Fruit fly (Drosophila melanogaster) whole organism, prepupa: ENCODE results near the gene CG5001.

Source experiments
- CG10631 ChIP-seq: fragments of 200-800 bp; sonication (Bioruptor generic); optimal IDR thresholded peaks from 2 replicates; lab custom pipeline; 2016; ENCODE audit warnings: missing biosample characterization, missing genetic modification characterization
- CG11294 ChIP-seq: fragments of 200-800 bp; sonication (Bioruptor generic); IDR thresholded peaks from 2 replicates; pipeline ENCODE4 v1.3.6; 2022; ENCODE audit warnings: missing biosample characterization, missing genetic modification characterization
- CG11902 ChIP-seq: fragments of 200-800 bp; sonication (Bioruptor generic); optimal IDR thresholded peaks from 3 replicates; lab custom pipeline; 2016; ENCODE audit warnings: missing biosample characterization, missing genetic modification characterization
- CG1621 ChIP-seq: fragments of 200-800 bp; sonication (Bioruptor generic); optimal IDR thresholded peaks from 3 replicates; lab custom pipeline; 2018; ENCODE audit warnings: missing biosample characterization, mild to moderate bottlenecking, missing genetic modification characterization
- CG3032 ChIP-seq: fragments of 200-800 bp; optimal IDR thresholded peaks from 2 replicates; lab custom pipeline; 2019; ENCODE audit warnings: missing biosample characterization, mild to moderate bottlenecking, missing genetic modification characterization, moderate library complexity
- CG31627 ChIP-seq: fragments of 200-800 bp; sonication (Bioruptor generic); optimal IDR thresholded peaks from 3 replicates; lab custom pipeline; 2016; ENCODE audit warnings: missing biosample characterization, missing genetic modification characterization
- CG32006 ChIP-seq: fragments of 200-800 bp; sonication (Bioruptor generic); optimal IDR thresholded peaks from 3 replicates; lab custom pipeline; 2017; ENCODE audit warnings: missing biosample characterization, mild to moderate bottlenecking, missing genetic modification characterization
- CG3919 ChIP-seq: fragments of 200-800 bp; sonication (Bioruptor generic); optimal IDR thresholded peaks from 3 replicates; lab custom pipeline; 2016; ENCODE audit warnings: missing biosample characterization, missing genetic modification characterization
- CG6163 ChIP-seq: fragments of 200-800 bp; sonication (Bioruptor generic); IDR thresholded peaks from 3 replicates; pipeline ENCODE4 v1.3.6; 2022; ENCODE audit warnings: missing biosample characterization, missing genetic modification characterization
- CG6792 ChIP-seq: fragments of 200-800 bp; sonication (Bioruptor generic); optimal IDR thresholded peaks from 3 replicates; lab custom pipeline; 2016; ENCODE audit warnings: missing biosample characterization, missing genetic modification characterization
- CG6808 ChIP-seq: fragments of 200-800 bp; sonication (Bioruptor generic); optimal IDR thresholded peaks from 3 replicates; lab custom pipeline; 2017; ENCODE audit warnings: missing biosample characterization, missing genetic modification characterization, mild to moderate bottlenecking, moderate library complexity, missing genetic modification reagents
- CG6854 ChIP-seq: fragments of 200-800 bp; sonication (Bioruptor generic); optimal IDR thresholded peaks from 2 replicates; lab custom pipeline; 2017; ENCODE audit warnings: missing biosample characterization, mild to moderate bottlenecking, missing genetic modification characterization
- CG8119 ChIP-seq: fragments of 200-800 bp; sonication (Bioruptor generic); IDR thresholded peaks from 3 replicates; pipeline ENCODE4 v1.3.6; 2022; ENCODE audit warnings: missing biosample characterization, missing genetic modification characterization
- CG9139 ChIP-seq: fragments of 200-800 bp; sonication (Bioruptor generic); optimal IDR thresholded peaks from 3 replicates; lab custom pipeline; 2017; ENCODE audit warnings: missing biosample characterization, mild to moderate bottlenecking, missing genetic modification characterization
- Eip78C ChIP-seq: fragments of 200-800 bp; sonication (Bioruptor generic); peaks from one replicate; lab custom pipeline; 2016; ENCODE audit warnings: missing biosample characterization, missing genetic modification characterization
- Hr38 ChIP-seq: sonication (Bioruptor generic); optimal IDR thresholded peaks from 2 replicates; lab custom pipeline; 2016; ENCODE audit warnings: missing biosample characterization, missing genetic modification characterization
- Hr4 ChIP-seq: fragments of 200-800 bp; sonication (Bioruptor generic); optimal IDR thresholded peaks from 3 replicates; lab custom pipeline; 2016; ENCODE audit warnings: missing biosample characterization, missing genetic modification characterization
- Met ChIP-seq: fragments of 200-800 bp; sonication (Bioruptor generic); optimal IDR thresholded peaks from 3 replicates; lab custom pipeline; 2016; ENCODE audit warnings: missing biosample characterization, missing genetic modification characterization
- OdsH ChIP-seq: fragments of 200-800 bp; sonication (Bioruptor generic); optimal IDR thresholded peaks from 3 replicates; lab custom pipeline; 2016; ENCODE audit warnings: missing biosample characterization, missing genetic modification characterization
- Smox ChIP-seq: fragments of 200-800 bp; sonication (Bioruptor generic); optimal IDR thresholded peaks from 3 replicates; lab custom pipeline; 2016; ENCODE audit warnings: missing biosample characterization, missing genetic modification characterization
- Sox102F ChIP-seq: fragments of 200-800 bp; sonication (Bioruptor generic); optimal IDR thresholded peaks from 2 replicates; lab custom pipeline; 2016; ENCODE audit warnings: missing biosample characterization, mild to moderate bottlenecking, missing genetic modification characterization
- Sox14 ChIP-seq: fragments of 200-800 bp; sonication (Bioruptor generic); optimal IDR thresholded peaks from 3 replicates; lab custom pipeline; 2016; ENCODE audit warnings: missing biosample characterization, missing genetic modification characterization
- achi ChIP-seq: fragments of 200-800 bp; sonication (Bioruptor generic); optimal IDR thresholded peaks from 3 replicates; lab custom pipeline; 2016; ENCODE audit warnings: missing biosample characterization, missing genetic modification characterization
- acj6 ChIP-seq: fragments of 200-800 bp; sonication (Bioruptor generic); optimal IDR thresholded peaks from 3 replicates; lab custom pipeline; 2016; ENCODE audit warnings: missing biosample characterization, missing genetic modification characterization
- cyc ChIP-seq: fragments of 200-800 bp; sonication (Bioruptor generic); optimal IDR thresholded peaks from 3 replicates; lab custom pipeline; 2016; ENCODE audit warnings: missing biosample characterization, missing genetic modification characterization
- dac ChIP-seq: fragments of 200-800 bp; sonication (Bioruptor generic); optimal IDR thresholded peaks from 2 replicates; lab custom pipeline; 2017; ENCODE audit warnings: missing biosample characterization, mild to moderate bottlenecking, missing genetic modification characterization
- eg ChIP-seq: fragments of 200-800 bp; sonication (Bioruptor generic); IDR thresholded peaks from 3 replicates; pipeline ENCODE4 v1.3.6; 2022; ENCODE audit warnings: missing biosample characterization, missing genetic modification characterization
- esn ChIP-seq: fragments of 200-800 bp; sonication (Bioruptor generic); optimal IDR thresholded peaks from 2 replicates; lab custom pipeline; 2016; ENCODE audit warnings: missing biosample characterization, mild to moderate bottlenecking, missing genetic modification characterization, moderate library complexity
- fd85E ChIP-seq: fragments of 200-800 bp; sonication (Bioruptor generic); optimal IDR thresholded peaks from 3 replicates; lab custom pipeline; 2016; ENCODE audit warnings: missing biosample characterization, missing genetic modification characterization
- fkh ChIP-seq: fragments of 200-800 bp; sonication (Bioruptor generic); optimal IDR thresholded peaks from 3 replicates; lab custom pipeline; 2017; ENCODE audit warnings: missing biosample characterization, mild to moderate bottlenecking, missing genetic modification characterization, moderate library complexity
- lz ChIP-seq: fragments of 200-800 bp; sonication (Bioruptor generic); optimal IDR thresholded peaks from 3 replicates; lab custom pipeline; 2016; ENCODE audit warnings: missing biosample characterization, missing genetic modification characterization
- net ChIP-seq: fragments of 200-800 bp; sonication (Bioruptor generic); optimal IDR thresholded peaks from 3 replicates; lab custom pipeline; 2016; ENCODE audit warnings: missing biosample characterization, missing genetic modification characterization
- salr ChIP-seq, 2 experiments: fragments of 200-800 bp; sonication (Bioruptor generic); optimal IDR thresholded peaks; 3 replicates each; lab custom pipeline; 2016 to 2018; ENCODE audit warnings: missing biosample characterization in 2 of 2, missing genetic modification characterization in 2 of 2, mild to moderate bottlenecking in 1 of 2
- spab ChIP-seq: fragments of 200-800 bp; sonication (Bioruptor generic); optimal IDR thresholded peaks from 2 replicates; lab custom pipeline; 2017; ENCODE audit warnings: missing biosample characterization, mild to moderate bottlenecking, missing genetic modification characterization, missing genetic modification reagents
- topi ChIP-seq: fragments of 200-800 bp; sonication (Bioruptor generic); optimal IDR thresholded peaks from 3 replicates; lab custom pipeline; 2016; ENCODE audit warnings: missing biosample characterization, missing genetic modification characterization
- vri ChIP-seq: fragments of 200-800 bp; sonication (Bioruptor generic); optimal IDR thresholded peaks from 3 replicates; lab custom pipeline; 2016; ENCODE audit warnings: missing biosample characterization, mild to moderate bottlenecking, missing genetic modification characterization

Gene CG5001

dm6 chr2L:1144371-1145360 lies 40.9 kb upstream of the CG5001 start (continued):
- peak; percentile 93 for TF ChIP-seq CG31627 (GFP tag; lab: Kevin White, UChicago)
- TF ChIP-seq CG6808 (GFP tag; lab: Kevin White, UChicago) = no peak
- peak; percentile 99 for TF ChIP-seq vri (GFP tag; lab: Kevin White, UChicago)
- TF ChIP-seq acj6 = peak; percentile 79
- TF ChIP-seq Hr4 (GFP tag; lab: Kevin White, UChicago) = no peak
- peak; percentile 74 for TF ChIP-seq CG6792 (GFP tag; lab: Kevin White, UChicago)
- TF ChIP-seq net = peak; percentile 55
- peak; percentile 87 for TF ChIP-seq Sox14
- TF ChIP-seq Met = peak; percentile 92
- peak; percentile 91 for TF ChIP-seq topi (GFP tag; lab: Kevin White, UChicago)
- TF ChIP-seq eg (GFP tag; lab: Robert Waterston, UW) = peak; percentile 57; the same call in 2 of the 3 replicates
- TF ChIP-seq, all 60 proteins: peak for 48

- TF ChIP-seq fd85E (GFP tag; lab: Kevin White, UChicago) (no peak), salr (GFP tag; optimal IDR thresholded peaks at IDR 0.05; lab: Kevin White, UChicago) (no peak), net (no peak), Smox (no peak), spab (GFP tag; lab: Kevin White, UChicago) (no peak), CG10631 (GFP tag; lab: Kevin White, UChicago) (no peak), OdsH (GFP tag; lab: Kevin White, UChicago) (no peak), CG1621 (peak; percentile 95)
Measured at dm6 chr2L:1147656-1148055, 37.9 kb upstream of the CG5001 start.

DNA sequence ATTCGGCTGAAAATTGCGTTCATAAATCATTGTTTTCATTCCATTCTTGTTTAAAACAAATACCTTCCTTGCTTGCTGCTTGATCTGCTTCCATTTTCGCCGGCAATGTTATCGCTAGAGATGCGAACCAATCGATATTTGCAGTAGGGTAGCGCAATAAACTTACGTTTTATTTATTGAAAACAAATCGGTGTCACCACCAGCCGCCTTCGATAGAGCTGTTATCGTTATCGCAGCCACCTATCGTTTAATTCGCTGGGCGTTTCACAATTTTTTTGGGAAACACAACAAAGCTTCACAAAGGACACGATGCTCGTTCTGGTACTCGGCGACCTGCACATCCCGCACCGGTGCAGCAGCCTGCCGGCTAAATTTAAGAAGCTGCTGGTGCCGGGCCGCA lies 35.0 kb upstream of the CG5001 start, which contains the start of the genes Tfb4 and Vps29:
TSS of gene Tfb4 (minus strand) at position 124 of the 400 bp plus-strand sequence.
TSS of gene Vps29 (plus strand) at position 213 of the 400 bp plus-strand sequence.
- TF ChIP-seq eg (GFP tag; lab: Robert Waterston, UW) = peak; percentile 58; the same call in 2 of the 3 replicates
- TF ChIP-seq achi (GFP tag; lab: Kevin White, UChicago) = no peak
- TF ChIP-seq lz (GFP tag; lab: Kevin White, UChicago) = peak; percentile 42
- TF ChIP-seq CG11902 = no peak
- peak; percentile 70 for TF ChIP-seq esn
- TF ChIP-seq CG6163 (GFP tag; lab: Robert Waterston, UW) = peak; percentile 78
- TF ChIP-seq CG31627 (GFP tag; lab: Kevin White, UChicago) = peak; percentile 48
- peak; percentile 31 for TF ChIP-seq CG3032 (tag; lab: Kevin White, UChicago)

DNA sequence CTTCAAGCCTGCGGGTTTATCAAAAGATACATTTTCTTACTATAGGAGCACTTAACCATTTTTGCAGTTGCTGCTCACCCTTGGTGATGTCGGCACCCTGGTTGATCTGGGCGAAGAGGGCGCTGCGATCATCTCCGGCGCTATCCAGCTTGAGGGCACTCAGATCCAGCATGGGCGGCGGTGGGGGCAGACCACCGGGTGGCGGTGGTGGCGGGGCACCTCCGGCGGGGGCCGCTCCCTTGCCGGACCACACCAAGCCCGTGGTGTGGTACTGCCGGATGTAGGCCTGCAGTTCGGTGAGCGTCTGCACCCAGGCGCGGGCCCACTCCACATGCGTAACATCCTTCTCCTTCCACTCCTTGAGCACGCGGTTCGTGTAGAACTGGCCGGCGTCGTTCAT lies 32.9 kb upstream of the CG5001 start:
- TF ChIP-seq lz (GFP tag; lab: Kevin White, UChicago) = no peak
- TF ChIP-seq CG9139 = no peak
- TF ChIP-seq Hr4 (GFP tag; lab: Kevin White, UChicago) = no peak
- TF ChIP-seq salr (GFP tag; optimal IDR thresholded peaks at IDR 0.05; lab: Kevin White, UChicago) = no peak
- no peak for TF ChIP-seq fd85E (GFP tag; lab: Kevin White, UChicago)
- TF ChIP-seq esn = no peak
- TF ChIP-seq CG11294 = no peak
- no peak for TF ChIP-seq Hr38

DNA sequence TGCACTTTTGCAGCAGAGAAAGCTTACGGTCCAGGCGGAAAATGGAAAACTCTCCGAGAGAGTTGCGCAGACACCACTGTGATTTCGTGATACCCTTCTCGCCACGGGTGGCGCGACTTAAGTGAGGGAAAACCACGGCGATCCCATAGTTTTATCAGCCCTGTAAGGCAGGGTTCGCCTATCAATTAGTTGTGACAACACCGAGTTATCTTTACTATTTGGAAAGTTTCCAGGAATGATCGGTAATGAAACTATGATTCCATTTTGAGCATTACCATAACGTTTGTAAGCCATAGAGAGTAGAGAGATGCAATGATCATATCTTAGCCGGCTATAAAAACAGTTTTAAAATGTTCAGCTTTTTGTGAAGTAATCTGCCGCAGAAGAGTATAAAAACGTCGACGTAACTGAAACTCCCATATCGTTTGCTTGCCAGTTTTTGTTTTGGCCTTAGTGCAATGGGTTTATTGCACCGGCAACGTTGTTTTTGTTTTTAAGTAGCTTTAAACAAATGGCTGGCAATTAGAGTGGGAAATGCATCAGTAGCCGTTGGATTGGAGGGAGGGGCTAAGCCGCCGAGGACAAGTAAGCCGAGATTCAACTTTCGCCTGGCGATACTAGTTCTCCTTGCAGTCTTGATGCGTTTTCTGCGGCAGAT lies 28.8 kb upstream of the CG5001 start:
- TF ChIP-seq spab (GFP tag; lab: Kevin White, UChicago) (no peak), Eip78C (GFP tag; lab: Kevin White, UChicago) (peak; percentile 60), fkh (GFP tag; lab: Kevin White, UChicago) (no peak), CG3919 (no peak), dac (GFP tag; lab: Kevin White, UChicago) (peak; percentile 59), CG8119 (GFP tag; lab: Robert Waterston, UW) (peak; percentile 77), CG6854 (GFP tag; lab: Kevin White, UChicago) (no peak), CG32006 (GFP tag; lab: Kevin White, UChicago) (peak; percentile 77), Sox102F (GFP tag; lab: Kevin White, UChicago) (no peak), cyc (no peak), salr (GFP tag; optimal IDR thresholded peaks at IDR 0.05; lab: Kevin White, UChicago) (peak in 1 of 2 experiments; percentile 24), OdsH (GFP tag; lab: Kevin White, UChicago) (no peak)
